Worm (Caenorhabditis elegans) whole organism, L1 larva: ENCODE results near the gene C17B7.8.

Experiments used
- lsy-2 ChIP-seq, 2 experiments: fragments of 150-350 bp; optimal IDR thresholded peaks; 2 replicates each; lab custom pipeline; 2014; ENCODE audit warnings: missing biosample characterization in 2 of 2, missing genetic modification characterization in 2 of 2
- nhr-47 ChIP-seq: sonication (generic microtip); optimal IDR thresholded peaks from 2 replicates; lab custom pipeline; 2016; ENCODE audit warnings: mild to moderate bottlenecking, missing genetic modification characterization, moderate library complexity, missing compliant biosample characterization
- skn-1 ChIP-seq: fragments of 150-350 bp; optimal IDR thresholded peaks from 2 replicates; lab custom pipeline; 2014; ENCODE audit warnings: missing biosample characterization, missing genetic modification characterization

ce11 chrV:3357106-3357505 lies 33.0 kb upstream of the C17B7.8 start, which contains the start of gene scrm-3:
- TF ChIP-seq nhr-47 (tag; lab: Kevin White, UChicago) (no peak), skn-1 (tag; lab: Kevin White, UChicago) (no peak), lsy-2 (tag; optimal IDR thresholded peaks at IDR 0.05; lab: Kevin White, UChicago) (no peak)
